Fruit fly (Drosophila melanogaster) whole organism, embryonic: Measurements from ENCODE around the gene CG12012.

Experiments
- Antp ChIP-seq: fragments of 200-800 bp; sonication (Bioruptor generic); optimal IDR thresholded peaks from 3 replicates; lab custom pipeline; 2016; ENCODE audit warnings: missing biosample characterization, missing genetic modification characterization
- BtbVII ChIP-seq: fragments of 200-800 bp; sonication (Bioruptor generic); optimal IDR thresholded peaks from 3 replicates; lab custom pipeline; 2017; ENCODE audit warnings: missing biosample characterization, mild to moderate bottlenecking, missing genetic modification characterization
- CG10366 ChIP-seq: fragments of 200-800 bp; sonication (Bioruptor generic); IDR thresholded peaks from 2 replicates; pipeline ENCODE4 v1.3.6; 2022; ENCODE audit warnings: missing biosample characterization, missing genetic modification characterization
- CG10979 ChIP-seq: fragments of 200-800 bp; sonication (Bioruptor generic); optimal IDR thresholded peaks from 2 replicates; lab custom pipeline; 2018; ENCODE audit warnings: missing biosample characterization, mild to moderate bottlenecking, missing genetic modification characterization, moderate library complexity
- CG12659 ChIP-seq: fragments of 200-800 bp; sonication (Bioruptor generic); optimal IDR thresholded peaks from 3 replicates; lab custom pipeline; 2017; ENCODE audit warnings: mild to moderate bottlenecking, missing biosample characterization, missing genetic modification reagents, missing genetic modification characterization
- CG12942 ChIP-seq: fragments of 200-800 bp; sonication (Bioruptor generic); optimal IDR thresholded peaks from 3 replicates; lab custom pipeline; 2016; ENCODE audit warnings: missing biosample characterization, missing genetic modification characterization
- CG13894 ChIP-seq: fragments of 200-800 bp; sonication (Bioruptor generic); optimal IDR thresholded peaks from 3 replicates; lab custom pipeline; 2018; ENCODE audit warnings: missing biosample characterization, mild to moderate bottlenecking, missing genetic modification characterization, moderate library complexity
- CG15011 ChIP-seq: fragments of 200-800 bp; sonication (Bioruptor generic); optimal IDR thresholded peaks from 3 replicates; lab custom pipeline; 2018; ENCODE audit warnings: missing biosample characterization, mild to moderate bottlenecking, missing genetic modification characterization
- CG15514 ChIP-seq: fragments of 200-800 bp; sonication (Bioruptor generic); optimal IDR thresholded peaks from 3 replicates; lab custom pipeline; 2017; ENCODE audit warnings: missing biosample characterization, missing genetic modification characterization, mild to moderate bottlenecking, moderate library complexity, missing genetic modification reagents
- CG17328 ChIP-seq: fragments of 200-800 bp; sonication (Bioruptor generic); IDR thresholded peaks from 2 replicates; pipeline ENCODE4 v1.3.6; 2022; ENCODE audit warnings: missing biosample characterization, missing genetic modification characterization
- CG17568 ChIP-seq: fragments of 200-800 bp; sonication (Bioruptor generic); optimal IDR thresholded peaks from 2 replicates; lab custom pipeline; 2018; ENCODE audit warnings: missing biosample characterization, mild to moderate bottlenecking, missing genetic modification characterization, moderate library complexity
- CG2202 ChIP-seq: fragments of 200-800 bp; sonication (Bioruptor generic); optimal IDR thresholded peaks from 2 replicates; lab custom pipeline; 2018; ENCODE audit warnings: missing biosample characterization, mild to moderate bottlenecking, missing genetic modification characterization
- CG2678 ChIP-seq: fragments of 200-800 bp; sonication (Bioruptor generic); optimal IDR thresholded peaks from 3 replicates; lab custom pipeline; 2019; ENCODE audit warnings: missing biosample characterization, mild to moderate bottlenecking, missing genetic modification characterization, moderate library complexity
- CG34376 ChIP-seq: fragments of 200-800 bp; sonication (Bioruptor generic); optimal IDR thresholded peaks from 2 replicates; lab custom pipeline; 2018; ENCODE audit warnings: missing biosample characterization, mild to moderate bottlenecking, missing genetic modification characterization
- CG43689 ChIP-seq: fragments of 200-800 bp; sonication (Bioruptor generic); IDR thresholded peaks from 2 replicates; pipeline ENCODE4 v1.3.6; 2022; ENCODE audit warnings: missing biosample characterization, missing genetic modification characterization
- CG4707 ChIP-seq: fragments of 200-800 bp; sonication (Bioruptor generic); optimal IDR thresholded peaks from 2 replicates; lab custom pipeline; 2018; ENCODE audit warnings: missing biosample characterization, mild to moderate bottlenecking, missing genetic modification characterization, moderate library complexity
- CG5953 ChIP-seq: fragments of 200-800 bp; sonication (Bioruptor generic); IDR thresholded peaks from 2 replicates; pipeline ENCODE4 v1.3.6; 2022; ENCODE audit warnings: missing biosample characterization, missing genetic modification characterization
- CG6854 ChIP-seq: fragments of 200-800 bp; sonication (Bioruptor generic); optimal IDR thresholded peaks from 3 replicates; lab custom pipeline; 2017; ENCODE audit warnings: missing biosample characterization, mild to moderate bottlenecking, missing genetic modification characterization
- CG8478 ChIP-seq: fragments of >200 bp; optimal IDR thresholded peaks from 2 replicates; lab custom pipeline; 2018
- CG9876 ChIP-seq: fragments of 200-800 bp; sonication (Bioruptor generic); optimal IDR thresholded peaks from 2 replicates; lab custom pipeline; 2016; ENCODE audit warnings: missing biosample characterization, missing genetic modification characterization
- CG9932 ChIP-seq: fragments of 200-800 bp; sonication (Bioruptor generic); IDR thresholded peaks from 2 replicates; pipeline ENCODE4 v1.3.6; 2022; ENCODE audit warnings: missing biosample characterization, missing genetic modification characterization
- Deaf1 ChIP-seq: fragments of 200-800 bp; optimal IDR thresholded peaks from 3 replicates; lab custom pipeline; 2019; ENCODE audit warnings: missing biosample characterization, mild to moderate bottlenecking, missing genetic modification characterization, moderate library complexity
- Dll ChIP-seq: fragments of 200-800 bp; sonication (Bioruptor generic); IDR thresholded peaks from 4 replicates; pipeline ENCODE4 v1.3.6; 2022; ENCODE audit warnings: missing biosample characterization, missing genetic modification characterization; ENCODE audit not compliant: partially characterized antibody
- Elba2 ChIP-seq: fragments of 200-800 bp; sonication (Bioruptor generic); optimal IDR thresholded peaks from 3 replicates; lab custom pipeline; 2016; ENCODE audit warnings: missing biosample characterization, missing genetic modification characterization
- Fer2 ChIP-seq: fragments of 200-800 bp; sonication (Bioruptor generic); optimal IDR thresholded peaks from 2 replicates; lab custom pipeline; 2018; ENCODE audit warnings: missing biosample characterization, mild to moderate bottlenecking, missing genetic modification characterization, moderate library complexity
- MTF-1 ChIP-seq: fragments of 200-800 bp; sonication (Bioruptor generic); optimal IDR thresholded peaks from 2 replicates; lab custom pipeline; 2018; ENCODE audit warnings: missing biosample characterization, mild to moderate bottlenecking, missing genetic modification characterization, borderline replicate concordance
- Nf-YA ChIP-seq: fragments of 200-800 bp; sonication (Bioruptor generic); IDR thresholded peaks from 2 replicates; pipeline ENCODE4 v1.3.6; 2022; ENCODE audit warnings: missing biosample characterization, missing genetic modification characterization
- Opbp ChIP-seq: fragments of 200-800 bp; sonication (Bioruptor generic); IDR thresholded peaks from 3 replicates; pipeline ENCODE4 v1.3.6; 2022; ENCODE audit warnings: missing biosample characterization, missing genetic modification characterization; ENCODE audit not compliant: partially characterized antibody
- Sox102F ChIP-seq: fragments of 200-800 bp; sonication (Bioruptor generic); optimal IDR thresholded peaks from 2 replicates; lab custom pipeline; 2018; ENCODE audit warnings: missing biosample characterization, mild to moderate bottlenecking, missing genetic modification characterization, moderate library complexity
- Sry-δ ChIP-seq: fragments of 200-800 bp; sonication (Bioruptor generic); optimal IDR thresholded peaks from 2 replicates; lab custom pipeline; 2016; ENCODE audit warnings: missing biosample characterization, missing genetic modification characterization
- bsh ChIP-seq, 2 experiments: fragments of 200-800 bp; sonication (Bioruptor generic); optimal IDR thresholded peaks; 2 replicates each; lab custom pipeline; 2017 to 2018; ENCODE audit warnings: mild to moderate bottlenecking in 2 of 2, missing biosample characterization in 2 of 2, missing genetic modification characterization in 2 of 2, moderate library complexity in 1 of 2
- dysf ChIP-seq: fragments of 200-800 bp; sonication (Bioruptor generic); IDR thresholded peaks from 3 replicates; pipeline ENCODE4 v1.3.6; 2022; ENCODE audit warnings: missing biosample characterization, missing genetic modification characterization
- esg ChIP-seq: fragments of 200-800 bp; sonication (Bioruptor generic); conservative IDR thresholded peaks from 2 replicates; pipeline ENCODE4 v1.3.6; 2022; ENCODE audit warnings: missing biosample characterization, missing genetic modification characterization
- ewg ChIP-seq: fragments of 200-800 bp; sonication (Bioruptor generic); optimal IDR thresholded peaks from 3 replicates; lab custom pipeline; 2017; ENCODE audit warnings: mild to moderate bottlenecking, missing biosample characterization, missing genetic modification reagents, missing genetic modification characterization
- eyg ChIP-seq: fragments of 200-800 bp; sonication (Bioruptor generic); optimal IDR thresholded peaks from 3 replicates; lab custom pipeline; 2016; ENCODE audit warnings: missing biosample characterization, missing genetic modification characterization
- hkb ChIP-seq, 2 experiments: fragments of 200-800 bp in 1 of 2; fragments of >200 bp in 1 of 2; sonication (Bioruptor generic) in 1 of 2; IDR thresholded peaks in 1 of 2; optimal IDR thresholded peaks in 1 of 2; 2 replicates each; pipeline versions ENCODE4 v1.3.6 to Lab custom; 2017 to 2022; ENCODE audit warnings: missing biosample characterization in 1 of 2, missing genetic modification characterization in 1 of 2
- inv ChIP-seq: fragments of 200-800 bp; sonication (Bioruptor generic); IDR thresholded peaks from 2 replicates; pipeline ENCODE4 v1.3.6; 2022; ENCODE audit warnings: missing biosample characterization, missing genetic modification characterization; ENCODE audit not compliant: partially characterized antibody
- kni ChIP-seq: fragments of 200-800 bp; sonication (Bioruptor generic); optimal IDR thresholded peaks from 3 replicates; lab custom pipeline; 2017; ENCODE audit warnings: mild to moderate bottlenecking, missing biosample characterization, missing genetic modification reagents, missing genetic modification characterization
- lola ChIP-seq, 3 experiments: fragments of >200 bp in 2 of 3; fragments of 200-800 bp in 1 of 3; sonication (Bioruptor generic) in 1 of 3; optimal IDR thresholded peaks; 2 replicates each; lab custom pipeline; 2017 to 2019; ENCODE audit warnings: missing biosample characterization in 3 of 3, missing genetic modification characterization in 3 of 3, mild to moderate bottlenecking in 1 of 3, moderate library complexity in 1 of 3
- mirr ChIP-seq: fragments of 200-800 bp; sonication (Bioruptor generic); optimal IDR thresholded peaks from 3 replicates; lab custom pipeline; 2018; ENCODE audit warnings: missing biosample characterization, mild to moderate bottlenecking, missing genetic modification characterization
- nau ChIP-seq: fragments of 200-800 bp; sonication (Bioruptor generic); optimal IDR thresholded peaks from 3 replicates; lab custom pipeline; 2017; ENCODE audit warnings: missing biosample characterization, mild to moderate bottlenecking, missing genetic modification characterization, missing genetic modification reagents
- pzg ChIP-seq: fragments of 200-800 bp; sonication (Bioruptor generic); optimal IDR thresholded peaks from 3 replicates; lab custom pipeline; 2018; ENCODE audit warnings: missing biosample characterization, mild to moderate bottlenecking, missing genetic modification characterization, moderate library complexity
- ranshi ChIP-seq: fragments of 200-800 bp; sonication (Bioruptor generic); IDR thresholded peaks from 2 replicates; pipeline ENCODE4 v1.3.6; 2022; ENCODE audit warnings: missing biosample characterization, missing genetic modification characterization
- so ChIP-seq: fragments of 200-800 bp; sonication (Bioruptor generic); IDR thresholded peaks from 3 replicates; pipeline ENCODE4 v1.3.6; 2022; ENCODE audit warnings: missing biosample characterization, missing genetic modification characterization
- stc ChIP-seq: fragments of 200-800 bp; sonication (Bioruptor generic); IDR thresholded peaks from 2 replicates; pipeline ENCODE4 v1.3.6; 2022; ENCODE audit warnings: missing biosample characterization, missing genetic modification characterization
- stwl ChIP-seq: fragments of 200-800 bp; sonication (Bioruptor generic); optimal IDR thresholded peaks from 3 replicates; lab custom pipeline; 2018; ENCODE audit warnings: missing biosample characterization, mild to moderate bottlenecking, missing genetic modification characterization, moderate library complexity
- z ChIP-seq: fragments of 200-800 bp; sonication (Bioruptor generic); IDR thresholded peaks from 3 replicates; pipeline ENCODE4 v1.3.6; 2022; ENCODE audit warnings: missing biosample characterization, missing genetic modification characterization

The CG12012 gene

DNA sequence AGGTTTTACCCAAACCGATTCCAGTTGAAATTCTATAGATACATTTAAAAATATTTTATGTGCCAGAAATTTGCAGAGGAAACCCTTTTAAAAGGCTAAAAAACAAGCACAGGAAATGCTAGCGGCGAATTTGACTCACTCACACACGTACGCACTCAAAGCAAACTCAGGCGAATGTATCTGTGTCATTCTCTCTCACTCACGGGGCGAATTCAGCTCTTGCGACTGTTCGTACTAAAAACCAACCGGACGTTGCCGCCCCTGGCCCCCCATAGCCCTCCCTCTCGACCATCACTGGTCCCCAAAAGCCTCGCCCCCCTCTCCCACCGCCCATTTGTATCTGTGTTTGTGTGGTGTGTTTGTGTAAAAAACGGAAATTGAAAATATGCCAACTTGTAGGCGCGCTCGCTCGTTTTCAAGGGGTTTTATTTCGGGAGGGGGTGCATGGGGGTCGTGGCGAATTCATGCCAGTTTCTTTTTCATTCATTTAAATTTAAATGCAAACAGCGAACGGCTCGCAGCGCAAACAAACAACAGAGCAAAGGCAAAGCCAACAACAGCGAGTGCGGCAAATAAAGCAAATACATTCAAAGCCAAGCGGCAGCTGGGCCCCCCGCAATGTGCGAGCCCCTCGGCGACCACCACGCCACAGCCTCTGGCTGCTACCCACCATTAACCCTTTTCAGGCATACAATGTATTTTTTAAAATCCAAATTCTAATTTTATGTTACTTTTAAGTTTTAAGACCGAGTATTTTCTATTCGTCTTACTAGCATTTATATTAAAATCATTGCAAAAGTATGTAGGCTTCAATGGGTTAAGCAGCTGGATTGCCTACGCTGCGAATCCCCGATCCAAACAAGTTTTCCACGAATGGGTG is 41.9 kb downstream of the CG12012 start (continued):
- TF ChIP-seq CG17568 (GFP tag; lab: Kevin White, UChicago) (peak; percentile 28), CG12659 (GFP tag; lab: Kevin White, UChicago) (peak; percentile 76), Sox102F (GFP tag; lab: Kevin White, UChicago) (peak; percentile 81), Nf-YA (peak; percentile 68), CG10979 (tag; lab: Kevin White, UChicago) (peak; percentile 26), inv (GFP tag; lab: Robert Waterston, UW) (peak; percentile 27; the same call in 1 of the 2 replicates), CG9876 (GFP tag; lab: Kevin White, UChicago) (no peak), MTF-1 (GFP tag; lab: Kevin White, UChicago) (peak; percentile 50), CG8478 (lab: Kevin White, UChicago) (no peak), stc (GFP tag; lab: Robert Waterston, UW) (peak; percentile 69), CG5953 (peak; percentile 78; the same call in 1 of the 2 replicates), CG10366 (GFP tag; lab: Robert Waterston, UW) (peak; percentile 83), CG9932 (peak; percentile 78), CG15514 (GFP tag; lab: Kevin White, UChicago) (peak; percentile 54), Elba2 (no peak), lola (GFP tag; optimal IDR thresholded peaks at IDR 0.05; lab: Kevin White, UChicago) (peak in 1 of 3 experiments; percentile 8), CG2202 (tag; lab: Kevin White, UChicago) (no peak), CG12942 (peak; percentile 14), nau (GFP tag; lab: Kevin White, UChicago) (peak; percentile 86), Antp (GFP tag; lab: Kevin White, UChicago) (no peak), kni (peak; percentile 94), CG34376 (GFP tag; lab: Kevin White, UChicago) (peak; percentile 93), CG15011 (GFP tag; lab: Kevin White, UChicago) (peak; percentile 61), CG4707 (GFP tag; lab: Kevin White, UChicago) (peak; percentile 38), esg (GFP tag; lab: Robert Waterston, UW) (peak; percentile 79), CG6854 (GFP tag; lab: Kevin White, UChicago) (peak; percentile 69), so (GFP tag; lab: Robert Waterston, UW) (peak; percentile 83), bsh (GFP tag; optimal IDR thresholded peaks at IDR 0.05; lab: Kevin White, UChicago) (peak; percentile 52 to 89), CG2678 (tag; lab: Kevin White, UChicago) (peak; percentile 79), Deaf1 (peak; percentile 94), CG13894 (tag; lab: Kevin White, UChicago) (peak; percentile 95), mirr (GFP tag; lab: Kevin White, UChicago) (peak; percentile 99), stwl (tag; lab: Kevin White, UChicago) (no peak), BtbVII (GFP tag; lab: Kevin White, UChicago) (peak; percentile 77), pzg (peak; percentile 19), dysf (GFP tag; lab: Robert Waterston, UW) (peak; percentile 86; the same call in 2 of the 3 replicates), Dll (no peak), CG43689 (peak; percentile 67), eyg (GFP tag; lab: Kevin White, UChicago) (peak; percentile 54), Fer2 (peak; percentile 68), ranshi (GFP tag; lab: Robert Waterston, UW) (peak; percentile 84), hkb (optimal IDR thresholded peaks at IDR 0.05; lab: Kevin White, UChicago) (no peak), hkb (GFP tag; IDR thresholded peaks at IDR 0.05; lab: Robert Waterston, UW) (peak; percentile 85), ewg (GFP tag; lab: Kevin White, UChicago) (peak; percentile 19), Sry-δ (peak; percentile 27), CG17328 (GFP tag; lab: Robert Waterston, UW) (peak; percentile 73), Opbp (GFP tag; lab: Robert Waterston, UW) (peak; percentile 30; the same call in 1 of the 3 replicates), z (GFP tag; lab: Robert Waterston, UW) (peak; percentile 91)
